Fruit fly (Drosophila melanogaster): Measurements from ENCODE around the gene CG5762.

The CG5762 gene

DNA sequence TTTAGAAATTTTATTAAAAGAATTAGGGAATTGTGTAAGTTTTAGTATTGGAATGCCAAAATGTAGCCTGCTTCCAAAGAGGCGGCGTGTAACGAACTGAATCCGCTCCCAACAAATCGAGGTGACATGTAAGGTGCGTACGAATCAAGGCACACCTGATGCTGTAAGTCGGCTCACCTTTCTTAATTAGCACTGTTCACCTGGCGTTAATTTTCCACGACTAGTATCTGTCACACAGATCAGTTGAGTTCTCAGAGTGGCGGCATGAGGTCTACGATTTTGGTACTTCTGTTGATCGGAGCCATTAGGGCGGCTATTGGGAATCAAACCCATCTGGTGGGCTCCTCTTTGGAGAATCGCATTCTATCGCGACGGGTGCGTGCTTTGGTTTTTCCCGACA, at the start of gene CG5762, which contains the start of gene CG33339:
TSS of gene CG5762 (minus strand) at position 101 of the 400 bp plus-strand sequence.
TSS of gene CG33339 (plus strand) at position 265 of the 400 bp plus-strand sequence.
- TF ChIP-seq CG8478 (optimal IDR thresholded peaks at IDR 0.05) (no peak), CTCF (optimal IDR thresholded peaks at IDR 0.05) (no peak)

- no peak for TF ChIP-seq CG8478 (optimal IDR thresholded peaks at IDR 0.05)
- TF ChIP-seq CTCF (optimal IDR thresholded peaks at IDR 0.05), result no peak
Measured at dm6 chr3R:24392207-24392939, 30.9 kb upstream of the CG5762 start, which contains the start of gene CG13616. Gene CG13616 (plus strand): TSS chr3R:24392889.

- TF ChIP-seq CG8478 (optimal IDR thresholded peaks at IDR 0.05), result no peak
- TF ChIP-seq CTCF (optimal IDR thresholded peaks at IDR 0.05), result no peak
Measured at dm6 chr3R:24390239-24390638, 28.8 kb upstream of the CG5762 start, which contains the start of the genes CG5768 and CG13615. Gene CG5768 (minus strand): TSS chr3R:24390339. Gene CG13615 (plus strand): TSS chr3R:24390518.

DNA sequence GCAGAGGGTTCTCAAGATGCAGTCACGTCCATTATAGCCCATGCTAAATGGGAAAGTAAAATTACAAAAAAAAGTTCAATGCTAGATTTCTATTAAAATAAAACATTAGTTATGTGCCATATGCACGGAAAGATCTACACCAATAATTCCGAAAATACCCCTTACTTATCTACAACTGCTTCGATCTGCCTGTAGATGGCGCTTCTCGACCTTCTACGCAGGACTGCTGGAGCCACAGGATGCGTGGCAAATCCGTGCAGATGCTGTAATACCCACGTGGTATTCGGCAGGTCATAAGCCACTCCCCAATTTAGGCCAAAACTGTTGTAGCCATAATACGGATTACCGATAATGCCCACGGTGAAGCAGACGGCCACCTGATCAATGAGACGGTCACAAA, 25.0 kb upstream of the CG5762 start:
- TF ChIP-seq CG8478 (optimal IDR thresholded peaks at IDR 0.05) (no peak), CTCF (optimal IDR thresholded peaks at IDR 0.05) (peak; percentile 68 to 71)

- TF ChIP-seq CTCF (optimal IDR thresholded peaks at IDR 0.05) (no peak), CG8478 (optimal IDR thresholded peaks at IDR 0.05) (no peak)
Measured at dm6 chr3R:24384952-24385351, 23.5 kb upstream of the CG5762 start, which contains the start of gene CG17780. Gene CG17780 (minus strand): TSS chr3R:24385052.

DNA sequence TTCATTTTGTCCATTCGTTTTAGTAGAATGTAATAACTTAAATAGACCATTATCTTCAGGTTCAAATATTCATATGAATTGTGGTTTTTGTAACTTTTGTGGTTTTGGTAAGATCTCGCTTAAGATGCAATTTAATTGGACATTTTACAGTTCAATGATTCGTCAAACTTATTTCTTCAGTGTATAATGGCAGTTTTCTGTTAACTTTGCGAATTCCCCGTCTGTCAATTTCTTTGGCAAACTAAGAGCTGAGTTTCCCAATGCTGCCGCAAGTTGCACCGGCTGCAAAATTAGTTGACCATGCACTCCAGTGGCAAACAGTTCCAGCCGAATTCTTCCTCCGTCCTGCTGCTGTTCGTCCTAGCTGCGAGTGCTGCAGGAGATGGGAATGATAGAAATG, 15.1 kb upstream of the CG5762 start, which contains the start of gene CG33342:
TSS of gene CG33342 (plus strand) at position 301 of the 400 bp plus-strand sequence.
- no peak for TF ChIP-seq CTCF (optimal IDR thresholded peaks at IDR 0.05)

- no peak for TF ChIP-seq CG8478 (optimal IDR thresholded peaks at IDR 0.05)
- TF ChIP-seq CTCF (optimal IDR thresholded peaks at IDR 0.05), result no peak
Measured at dm6 chr3R:24375561-24375960, 14.1 kb upstream of the CG5762 start, which contains the start of gene CG17781. Gene CG17781 (minus strand): TSS chr3R:24375661.

DNA sequence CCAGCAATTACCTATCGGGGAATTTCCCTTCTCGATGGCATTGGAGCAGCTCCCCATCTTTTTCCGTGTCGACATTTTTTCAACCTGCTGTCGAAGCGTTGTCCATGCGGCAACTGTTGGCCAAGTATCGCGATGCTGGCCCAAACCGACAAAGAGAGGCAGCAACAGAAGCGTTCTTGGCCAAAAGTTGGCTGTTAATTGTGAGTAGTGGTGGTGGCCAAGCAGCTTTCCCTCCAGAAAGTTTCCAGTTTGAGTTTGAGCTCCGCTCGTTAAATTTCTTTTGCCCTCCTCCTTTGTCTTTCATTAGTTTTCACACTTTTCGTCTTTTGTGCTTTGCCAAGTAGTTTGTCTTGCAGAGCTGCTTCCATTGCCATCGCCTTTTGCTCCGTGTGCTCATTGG, 11.2 kb upstream of the CG5762 start, which contains the start of gene CG17782:
TSS of gene CG17782 (minus strand) at position 101 of the 400 bp plus-strand sequence.
- TF ChIP-seq CG8478 (optimal IDR thresholded peaks at IDR 0.05) (no peak), CTCF (optimal IDR thresholded peaks at IDR 0.05) (no peak)

dm6 chr3R:24369268-24369667, 7.8 kb upstream of the CG5762 start, which contains the start of gene CG13614:
Gene CG13614 (plus strand): TSS chr3R:24369568.
- TF ChIP-seq CG8478 (optimal IDR thresholded peaks at IDR 0.05) (no peak), CTCF (optimal IDR thresholded peaks at IDR 0.05) (no peak)

- TF ChIP-seq CTCF (optimal IDR thresholded peaks at IDR 0.05) (no peak), CG8478 (optimal IDR thresholded peaks at IDR 0.05) (no peak)
Measured at dm6 chr3R:24368064-24368463, 6.6 kb upstream of the CG5762 start, which contains the start of the genes CG42812 and CG33341. Gene CG42812 (minus strand): TSS chr3R:24368164. Gene CG33341 (plus strand): TSS chr3R:24368358.

- TF ChIP-seq CTCF (optimal IDR thresholded peaks at IDR 0.05), result no peak
- TF ChIP-seq CG8478 (optimal IDR thresholded peaks at IDR 0.05), result no peak
Measured at dm6 chr3R:24367120-24367519, 5.6 kb upstream of the CG5762 start, which contains the start of gene CG42811. Gene CG42811 (minus strand): TSS chr3R:24367220.

dm6 chr3R:24364880-24365604, 3.6 kb upstream of the CG5762 start, which contains the start of the genes CG17784 and CG13613:
Gene CG17784 (minus strand): TSS chr3R:24364980.
Gene CG13613 (plus strand): TSS chr3R:24365554.
- TF ChIP-seq CTCF (optimal IDR thresholded peaks at IDR 0.05) (no peak), CG8478 (optimal IDR thresholded peaks at IDR 0.05) (no peak)

DNA sequence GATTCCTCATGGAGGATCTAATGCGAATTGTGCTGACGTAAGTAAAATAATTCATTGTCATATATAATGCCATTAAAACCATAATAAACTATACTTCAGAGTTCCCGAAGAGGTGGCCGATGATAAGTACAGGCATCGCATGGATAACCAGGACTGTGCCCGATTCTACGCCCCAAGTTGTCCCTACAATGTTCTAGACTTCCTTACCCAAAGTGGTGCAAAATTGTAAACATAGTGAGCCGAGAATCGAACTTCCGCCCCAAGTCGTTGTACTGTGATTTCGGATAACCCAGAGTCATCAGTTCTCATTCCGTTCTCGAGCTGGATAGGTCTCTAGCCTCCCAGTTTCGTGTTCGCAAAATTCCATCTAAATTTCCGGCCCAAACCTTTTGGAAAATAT, 1.4 kb upstream of the CG5762 start, which contains the start of gene CG33340:
TSS of gene CG33340 (plus strand) at position 301 of the 400 bp plus-strand sequence.
- TF ChIP-seq CG8478 (optimal IDR thresholded peaks at IDR 0.05) (no peak), CTCF (optimal IDR thresholded peaks at IDR 0.05) (no peak)

DNA sequence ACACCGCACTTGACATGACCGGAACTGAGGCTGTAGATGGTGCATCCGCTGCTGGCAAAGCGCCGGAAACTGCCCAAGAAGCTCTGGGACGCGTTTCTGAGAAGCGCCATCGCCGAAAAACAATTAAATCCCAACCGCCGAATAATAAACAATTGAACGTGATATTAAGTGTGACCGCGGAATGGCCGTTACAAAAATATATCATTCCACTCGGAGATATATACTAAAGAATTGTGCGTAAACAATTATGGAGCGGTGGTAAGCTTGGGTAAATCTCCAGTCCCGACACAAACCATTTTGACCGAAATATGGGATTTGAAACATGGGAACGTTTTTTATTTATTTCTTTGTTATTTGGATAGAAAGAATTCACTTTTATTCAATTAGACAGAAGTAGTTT, 1.5 kb downstream of the CG5762 start, which contains the start of gene CG18528:
TSS of gene CG18528 (minus strand) at position 188 of the 400 bp plus-strand sequence.
- no peak for TF ChIP-seq CG8478 (optimal IDR thresholded peaks at IDR 0.05)
- TF ChIP-seq CTCF (optimal IDR thresholded peaks at IDR 0.05), result peak; percentile 16 to 64

DNA sequence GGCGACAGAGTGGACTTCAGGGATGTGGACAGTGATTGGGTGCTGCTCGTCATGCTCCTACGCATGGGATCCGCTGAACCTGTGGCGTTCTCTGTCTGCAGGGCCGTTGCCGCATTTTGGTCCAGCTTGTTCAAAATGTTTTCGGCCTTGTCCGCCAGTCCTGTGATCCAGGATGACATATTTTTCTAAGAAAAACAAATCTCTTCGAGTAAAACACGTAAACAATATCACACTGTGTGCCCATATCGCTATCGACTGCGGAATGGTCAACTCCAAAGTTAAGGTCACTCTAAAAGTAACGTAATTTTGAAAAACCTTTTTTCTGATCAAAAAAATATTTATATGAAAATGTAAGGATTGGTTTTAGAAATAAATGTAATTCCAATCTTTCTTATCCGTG, 3.8 kb downstream of the CG5762 start, which contains the start of gene Golgin84:
TSS of gene Golgin84 (minus strand) at position 241 of the 400 bp plus-strand sequence.
- TF ChIP-seq CTCF (optimal IDR thresholded peaks at IDR 0.05) (no peak), CG8478 (optimal IDR thresholded peaks at IDR 0.05) (no peak)
